Worm (Caenorhabditis elegans): ENCODE measurements around the gene mig-13.

mig-13 gene

DNA sequence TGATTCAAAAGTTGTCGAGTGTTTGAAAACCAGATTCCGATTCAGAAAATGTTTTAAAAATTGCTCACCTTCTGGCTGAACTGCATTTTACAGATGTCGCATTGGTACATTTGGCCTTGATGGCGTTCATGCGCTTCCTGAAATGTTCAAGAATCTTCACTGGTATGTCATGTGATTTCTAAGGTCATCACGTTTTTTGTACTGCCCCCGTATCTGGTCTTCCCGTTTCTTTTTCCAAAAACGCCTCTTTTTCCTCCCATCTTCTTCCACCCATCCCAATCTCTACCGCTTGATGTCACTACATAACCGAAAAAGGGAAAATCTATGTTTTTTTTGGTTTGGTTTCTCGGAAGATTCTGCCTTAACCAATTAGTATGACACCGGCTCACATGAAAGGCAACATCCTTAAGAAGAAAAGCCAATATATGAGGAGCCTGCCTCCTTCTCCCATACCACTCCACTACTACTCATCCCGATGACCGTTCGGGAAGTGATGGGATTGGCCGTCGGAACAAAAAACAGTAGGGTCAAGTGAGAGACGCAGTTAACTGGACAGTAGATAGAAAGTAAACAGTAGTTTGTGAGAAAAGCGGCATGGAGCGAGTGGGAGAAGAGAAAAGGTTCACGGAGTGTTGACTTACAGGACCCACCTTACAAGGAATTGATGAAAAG lies 10.0 kb upstream of the mig-13 start:
- TF ChIP-seq nhr-67 (tag; optimal IDR thresholded peaks at IDR 0.05): no peak
- no peak for TF ChIP-seq R02D3.7 (tag; optimal IDR thresholded peaks at IDR 0.05)
- no peak for TF ChIP-seq fos-1 (tag; optimal IDR thresholded peaks at IDR 0.05)
- no peak for TF ChIP-seq fkh-2 (tag; optimal IDR thresholded peaks at IDR 0.05)
- no peak for TF ChIP-seq tbx-2 (tag; optimal IDR thresholded peaks at IDR 0.05)
- TF ChIP-seq nhr-77 (tag; optimal IDR thresholded peaks at IDR 0.05): no peak
- TF ChIP-seq mml-1 (tag; optimal IDR thresholded peaks at IDR 0.05): no peak
- TF ChIP-seq aly-2 (tag; optimal IDR thresholded peaks at IDR 0.05): no peak
- peak; percentile 61 for TF ChIP-seq nhr-25 (tag; optimal IDR thresholded peaks at IDR 0.05)
- no peak for TF ChIP-seq elt-3 (tag; optimal IDR thresholded peaks at IDR 0.05)
- no peak for TF ChIP-seq jun-1 (tag; optimal IDR thresholded peaks at IDR 0.05)
- peak; percentile 7 for TF ChIP-seq nfya-1 (tag; optimal IDR thresholded peaks at IDR 0.05; ENCODE audit: insufficient read depth)
- no peak for TF ChIP-seq ceh-28 (tag; optimal IDR thresholded peaks at IDR 0.05)
- TF ChIP-seq nhr-23 (tag; optimal IDR thresholded peaks at IDR 0.05): no peak
- TF ChIP-seq elt-1 (tag; optimal IDR thresholded peaks at IDR 0.05): no peak
- no peak for TF ChIP-seq ceh-9 (tag; optimal IDR thresholded peaks at IDR 0.05)
- TF ChIP-seq unc-62 (GFP tag; optimal IDR thresholded peaks at IDR 0.05): no peak
- TF ChIP-seq hmg-11 (tag; optimal IDR thresholded peaks at IDR 0.05): no peak
- no peak for TF ChIP-seq snpc-4 (tag; optimal IDR thresholded peaks at IDR 0.05)
- TF ChIP-seq pha-4 (tag; optimal IDR thresholded peaks at IDR 0.05): peak; percentile 58
- no peak for TF ChIP-seq ztf-4 (tag; optimal IDR thresholded peaks at IDR 0.05)
- TF ChIP-seq ama-1 (optimal IDR thresholded peaks at IDR 0.05): no peak
- TF ChIP-seq nhr-28 (tag; optimal IDR thresholded peaks at IDR 0.05): no peak
- TF ChIP-seq fkh-10 (GFP tag; optimal IDR thresholded peaks at IDR 0.05): no peak
- no peak for TF ChIP-seq egl-5 (tag; optimal IDR thresholded peaks at IDR 0.05)

- TF ChIP-seq nfya-1 (tag; optimal IDR thresholded peaks at IDR 0.05; ENCODE audit: insufficient read depth) (no peak), ceh-9 (tag; optimal IDR thresholded peaks at IDR 0.05) (no peak), nhr-25 (tag; optimal IDR thresholded peaks at IDR 0.05) (peak; percentile 27)
Measured at ce11 chrX:4809189-4809588, 9.3 kb upstream of the mig-13 start.

ce11 chrX:4808737-4809136 lies 8.8 kb upstream of the mig-13 start:
- no peak for TF ChIP-seq nhr-237 (tag; optimal IDR thresholded peaks at IDR 0.05)
- no peak for TF ChIP-seq elt-1 (tag; optimal IDR thresholded peaks at IDR 0.05)
- no peak for TF ChIP-seq daf-12 (tag; optimal IDR thresholded peaks at IDR 0.05)
- TF ChIP-seq nhr-77 (tag; optimal IDR thresholded peaks at IDR 0.05): no peak
- TF ChIP-seq egl-27 (tag; optimal IDR thresholded peaks at IDR 0.05): no peak
- peak; percentile 57 for TF ChIP-seq nfya-1 (tag; optimal IDR thresholded peaks at IDR 0.05; ENCODE audit: insufficient read depth)
- peak; percentile 23 for TF ChIP-seq nhr-23 (tag; optimal IDR thresholded peaks at IDR 0.05)

DNA sequence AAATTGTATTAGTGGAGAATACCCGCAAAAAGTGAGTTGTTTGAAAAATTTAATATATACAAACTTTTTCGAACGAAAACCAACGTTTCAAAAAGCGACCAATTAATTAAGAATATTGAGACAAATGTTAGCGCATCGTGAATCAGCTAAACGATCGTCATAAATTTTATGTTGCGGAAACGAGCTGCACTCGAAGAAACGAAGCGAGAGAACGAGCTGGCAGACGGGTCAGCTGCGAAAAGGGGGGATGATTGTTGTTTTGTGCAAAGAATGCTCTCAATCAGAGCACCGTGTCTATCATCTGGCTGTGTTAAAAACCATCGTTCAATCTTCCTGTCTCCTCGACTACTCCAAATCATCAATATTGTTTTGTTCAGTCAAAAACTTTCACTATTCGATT lies 4.0 kb upstream of the mig-13 start:
- TF ChIP-seq egl-5 (tag; optimal IDR thresholded peaks at IDR 0.05): peak; percentile 90
- no peak for TF ChIP-seq elt-3 (tag; optimal IDR thresholded peaks at IDR 0.05)
- TF ChIP-seq sea-2 (GFP tag; optimal IDR thresholded peaks at IDR 0.05): no peak
- no peak for TF ChIP-seq elt-2 (tag; optimal IDR thresholded peaks at IDR 0.05)
- TF ChIP-seq ztf-4 (tag; optimal IDR thresholded peaks at IDR 0.05): no peak
- no peak for TF ChIP-seq ceh-28 (tag; optimal IDR thresholded peaks at IDR 0.05)
- no peak for TF ChIP-seq nhr-77 (tag; optimal IDR thresholded peaks at IDR 0.05)
- no peak for TF ChIP-seq nhr-28 (tag; optimal IDR thresholded peaks at IDR 0.05)
- no peak for TF ChIP-seq R02D3.7 (tag; optimal IDR thresholded peaks at IDR 0.05)
- TF ChIP-seq unc-39 (tag; optimal IDR thresholded peaks at IDR 0.05): no peak
- TF ChIP-seq ztf-11 (tag; optimal IDR thresholded peaks at IDR 0.05): no peak
- TF ChIP-seq snpc-4 (tag; optimal IDR thresholded peaks at IDR 0.05): no peak
- TF ChIP-seq nhr-25 (tag; optimal IDR thresholded peaks at IDR 0.05): no peak
- peak; percentile 53 for TF ChIP-seq lin-39 (tag; optimal IDR thresholded peaks at IDR 0.05)

DNA sequence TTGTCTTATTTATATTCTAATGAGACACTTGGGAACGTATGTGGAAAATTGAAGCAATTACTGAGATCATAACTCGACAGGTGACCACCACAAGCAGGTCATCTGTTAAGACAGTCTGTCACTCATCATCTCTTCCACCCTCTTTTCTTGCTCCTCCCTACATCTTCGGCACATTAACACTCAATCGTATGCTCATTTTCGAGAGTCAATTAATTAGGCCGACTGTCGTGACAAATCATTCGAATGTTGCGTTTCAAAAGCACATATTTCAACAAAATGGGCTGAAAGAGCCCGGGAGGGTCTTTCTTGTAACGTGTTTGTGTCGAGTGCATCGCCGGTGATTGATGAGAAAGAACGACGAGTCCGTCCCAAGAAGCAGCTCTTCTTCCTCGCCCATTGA lies 2.3 kb upstream of the mig-13 start:
- TF ChIP-seq nhr-77 (tag; optimal IDR thresholded peaks at IDR 0.05) (no peak), lin-39 (tag; optimal IDR thresholded peaks at IDR 0.05) (peak; percentile 95), nhr-43 (tag; optimal IDR thresholded peaks at IDR 0.05; ENCODE audit: poor library complexity, severe bottlenecking) (no peak), lin-15B (tag; optimal IDR thresholded peaks at IDR 0.05) (no peak), nhr-76 (tag; optimal IDR thresholded peaks at IDR 0.05) (no peak), unc-62 (GFP tag; optimal IDR thresholded peaks at IDR 0.05) (peak; percentile 56), nhr-12 (tag; optimal IDR thresholded peaks at IDR 0.05) (no peak)
